Worm (Caenorhabditis elegans) whole organism, late embryonic: ENCODE measurements around the gene str-52.

ENCODE experiments used
- C38D4.7 ChIP-seq: fragments of 200-800 bp; sonication (Bioruptor generic); optimal IDR thresholded peaks from 2 replicates; lab custom pipeline; 2018; ENCODE audit warnings: mild to moderate bottlenecking, missing genetic modification characterization, moderate library complexity, missing compliant biosample characterization
- ets-4 ChIP-seq: sonication (generic microtip); optimal IDR thresholded peaks from 2 replicates; lab custom pipeline; 2016; ENCODE audit warnings: missing genetic modification characterization, missing compliant biosample characterization
- fkh-6 ChIP-seq: sonication (generic microtip); optimal IDR thresholded peaks from 2 replicates; lab custom pipeline; 2016; ENCODE audit warnings: missing genetic modification characterization, missing compliant biosample characterization
- gmeb-2 ChIP-seq: sonication (generic microtip); optimal IDR thresholded peaks from 2 replicates; lab custom pipeline; 2016; ENCODE audit warnings: missing genetic modification characterization, inconsistent platforms, missing compliant biosample characterization
- hlh-6 ChIP-seq: sonication (generic microtip); optimal IDR thresholded peaks from 2 replicates; lab custom pipeline; 2016; ENCODE audit warnings: missing genotype, missing genetic modification characterization, missing compliant biosample characterization
- lim-6 ChIP-seq: sonication (generic microtip); optimal IDR thresholded peaks from 2 replicates; lab custom pipeline; 2016; ENCODE audit warnings: missing genetic modification characterization, missing compliant biosample characterization
- lin-11 ChIP-seq: fragments of 200-800 bp; sonication (Bioruptor generic); optimal IDR thresholded peaks from 2 replicates; lab custom pipeline; 2018; ENCODE audit warnings: mild to moderate bottlenecking, missing genetic modification characterization, missing compliant biosample characterization
- nfya-1 ChIP-seq: sonication (generic microtip); optimal IDR thresholded peaks from 2 replicates; lab custom pipeline; 2017; ENCODE audit warnings: missing genetic modification characterization, mild to moderate bottlenecking, missing compliant biosample characterization, antibody characterized with exemption, moderate library complexity
- nhr-11 ChIP-seq: fragments of 150-350 bp; optimal IDR thresholded peaks from 2 replicates; lab custom pipeline; 2014; ENCODE audit warnings: missing biosample characterization, missing genetic modification characterization
- sdc-2 ChIP-seq: sonication (generic microtip); optimal IDR thresholded peaks from 2 replicates; lab custom pipeline; 2016; ENCODE audit warnings: missing genotype, missing genetic modification characterization, missing compliant biosample characterization
- tbx-2 ChIP-seq: sonication (generic microtip); optimal IDR thresholded peaks from 2 replicates; lab custom pipeline; 2016; ENCODE audit warnings: missing genetic modification characterization, missing compliant biosample characterization
- unc-3 ChIP-seq, 2 experiments: fragments of 200-800 bp in 1 of 2; sonication (Bioruptor generic) in 1 of 2; sonication (generic microtip) in 1 of 2; conservative IDR thresholded peaks in 1 of 2; optimal IDR thresholded peaks in 1 of 2; 2 replicates each; pipeline versions ENCODE4 v1.3.6 to Lab custom; 2016 to 2022; ENCODE audit warnings: missing compliant biosample characterization in 2 of 2, missing genetic modification characterization in 2 of 2, missing genetic modification reagents in 1 of 2

DNA sequence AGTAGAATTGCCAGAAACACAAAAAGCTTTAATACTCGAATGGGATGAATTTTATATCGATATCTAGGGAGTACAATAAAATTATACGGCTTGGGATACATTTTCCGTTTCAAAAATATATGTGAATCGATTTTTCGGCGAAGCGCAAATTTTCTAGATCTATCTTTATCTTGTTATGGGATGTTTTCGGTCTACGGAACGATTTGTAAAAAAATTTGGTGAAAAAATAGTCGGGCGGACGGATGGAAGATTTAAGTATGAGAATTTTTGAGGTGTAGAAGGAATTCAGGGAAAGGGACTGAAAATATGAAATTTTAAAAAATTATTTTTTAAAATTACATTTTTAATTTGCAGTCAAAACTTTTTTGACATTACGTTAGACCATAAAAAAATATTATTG is 40.0 kb downstream of the str-52 start, which contains the start of gene F22F7.4:
- TF ChIP-seq lin-11 (no peak), hlh-6 (tag; lab: Kevin White, UChicago) (no peak), nfya-1 (tag; lab: Kevin White, UChicago) (no peak), tbx-2 (tag; lab: Kevin White, UChicago) (no peak), nhr-11 (tag; lab: Kevin White, UChicago) (no peak), lim-6 (tag; lab: Kevin White, UChicago) (no peak), unc-3 (GFP tag; conservative IDR thresholded peaks at IDR 0.05; lab: Robert Waterston, UW) (no peak), unc-3 (tag; optimal IDR thresholded peaks at IDR 0.05; lab: Kevin White, UChicago) (no peak), ets-4 (tag; lab: Kevin White, UChicago) (no peak), C38D4.7 (GFP tag; lab: Kevin White, UChicago) (no peak), fkh-6 (tag; lab: Kevin White, UChicago) (no peak), sdc-2 (tag; lab: Kevin White, UChicago) (no peak), gmeb-2 (tag; lab: Kevin White, UChicago) (no peak)
